Worm (Caenorhabditis elegans): Measurements from ENCODE around the gene F18E3.13.

- no peak for TF ChIP-seq ceh-13 (GFP tag; optimal IDR thresholded peaks at IDR 0.05)
- no peak for TF ChIP-seq ama-1 (optimal IDR thresholded peaks at IDR 0.05)
- no peak for TF ChIP-seq ceh-36 (tag; optimal IDR thresholded peaks at IDR 0.05)
- TF ChIP-seq flt-1 (GFP tag; IDR thresholded peaks at IDR 0.05) = no peak
- no peak for TF ChIP-seq scrt-1 (GFP tag; IDR thresholded peaks at IDR 0.05)
- no peak for TF ChIP-seq pes-1 (GFP tag; IDR thresholded peaks at IDR 0.05)
- TF ChIP-seq hnd-1 (tag; optimal IDR thresholded peaks at IDR 0.05) = no peak
- TF ChIP-seq ets-7 (tag; optimal IDR thresholded peaks at IDR 0.05) = no peak
Measured at ce11 chrV:7460898-7461297, 44.9 kb downstream of the F18E3.13 start, which contains the start of gene srh-92.
